Worm (Caenorhabditis elegans) whole organism, late embryonic: Measurements from ENCODE around the gene glb-32.

ENCODE experiments used
- F13H6.1 ChIP-seq: sonication (generic microtip); optimal IDR thresholded peaks from 2 replicates; lab custom pipeline; 2016; ENCODE audit warnings: missing genetic modification characterization, missing compliant biosample characterization
- ama-1 ChIP-seq: fragments of 150-350 bp; optimal IDR thresholded peaks from 2 replicates; lab custom pipeline; 2014
- elt-2 ChIP-seq: sonication (generic microtip); optimal IDR thresholded peaks from 2 replicates; lab custom pipeline; 2016; ENCODE audit warnings: missing genetic modification reagents, missing genetic modification characterization, missing compliant biosample characterization
- ets-4 ChIP-seq: sonication (generic microtip); optimal IDR thresholded peaks from 2 replicates; lab custom pipeline; 2016; ENCODE audit warnings: missing genetic modification characterization, missing compliant biosample characterization
- fkh-6 ChIP-seq: sonication (generic microtip); optimal IDR thresholded peaks from 2 replicates; lab custom pipeline; 2016; ENCODE audit warnings: missing genetic modification characterization, missing compliant biosample characterization
- hlh-30 ChIP-seq: sonication (generic microtip); optimal IDR thresholded peaks from 2 replicates; lab custom pipeline; 2017; ENCODE audit warnings: antibody characterized with exemption, missing genetic modification characterization, missing compliant biosample characterization; ENCODE audit not compliant: insufficient read depth
- nhr-11 ChIP-seq: fragments of 150-350 bp; optimal IDR thresholded peaks from 2 replicates; lab custom pipeline; 2014; ENCODE audit warnings: missing biosample characterization, missing genetic modification characterization
- odd-2 ChIP-seq: sonication (generic microtip); optimal IDR thresholded peaks from 2 replicates; lab custom pipeline; 2017; ENCODE audit warnings: antibody characterized with exemption, mild to moderate bottlenecking, missing genetic modification characterization, missing compliant biosample characterization
- rnt-1 ChIP-seq: sonication (generic microtip); optimal IDR thresholded peaks from 2 replicates; lab custom pipeline; 2016; ENCODE audit warnings: missing genetic modification characterization, missing compliant biosample characterization
- tbx-2 ChIP-seq: sonication (generic microtip); optimal IDR thresholded peaks from 2 replicates; lab custom pipeline; 2016; ENCODE audit warnings: missing genetic modification characterization, missing compliant biosample characterization
- ztf-16 ChIP-seq: sonication (generic microtip); optimal IDR thresholded peaks from 2 replicates; lab custom pipeline; 2017; ENCODE audit warnings: missing genetic modification characterization, missing compliant biosample characterization

DNA sequence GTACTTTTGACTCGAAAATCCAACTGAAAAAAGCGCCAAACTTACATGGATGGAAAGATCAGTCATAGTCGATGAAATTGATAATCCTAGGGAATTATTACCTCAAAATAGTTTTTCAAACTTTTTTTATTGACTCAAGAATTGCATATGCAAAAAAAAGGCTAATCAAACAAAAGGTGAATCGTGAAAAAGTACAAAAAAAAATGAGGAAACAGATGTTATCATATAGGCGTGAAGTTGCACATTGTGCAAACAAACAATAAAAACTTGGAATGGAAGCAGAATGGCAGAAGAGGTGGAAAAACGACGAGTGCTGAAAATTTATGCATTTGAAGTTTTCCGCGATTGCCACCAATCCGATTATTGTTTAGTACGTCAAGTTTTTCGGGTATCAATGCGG, 43.2 kb downstream of the glb-32 start, which contains the start of gene exc-14:
- no peak for TF ChIP-seq ets-4
- no peak for TF ChIP-seq tbx-2
- no peak for TF ChIP-seq ztf-16
- no peak for TF ChIP-seq rnt-1 (tag; lab: Kevin White, UChicago)
- no peak for TF ChIP-seq F13H6.1 (tag; lab: Kevin White, UChicago)
- TF ChIP-seq hlh-30 (tag; lab: Kevin White, UChicago) = no peak
- no peak for TF ChIP-seq ama-1 (lab: Kevin White, UChicago)
- TF ChIP-seq nhr-11 (tag; lab: Kevin White, UChicago) = no peak
- TF ChIP-seq fkh-6 = no peak
- TF ChIP-seq odd-2 = no peak
- TF ChIP-seq elt-2 = no peak
